Fruit fly (Drosophila melanogaster) whole organism, embryonic: ENCODE data around the gene CG10165.

Experiments used
- Ada2b ChIP-seq: fragments of 200-800 bp; sonication (Bioruptor generic); IDR thresholded peaks from 2 replicates; pipeline ENCODE4 v1.3.6; 2022; ENCODE audit warnings: missing biosample characterization, missing genetic modification characterization
- BtbVII ChIP-seq: fragments of 200-800 bp; sonication (Bioruptor generic); optimal IDR thresholded peaks from 3 replicates; lab custom pipeline; 2017; ENCODE audit warnings: missing biosample characterization, mild to moderate bottlenecking, missing genetic modification characterization
- Bteb2 ChIP-seq: fragments of 200-800 bp; sonication (Bioruptor generic); optimal IDR thresholded peaks from 2 replicates; lab custom pipeline; 2016; ENCODE audit warnings: missing biosample characterization, missing genetic modification characterization
- CG10565 ChIP-seq: fragments of 200-800 bp; sonication (Bioruptor generic); optimal IDR thresholded peaks from 3 replicates; lab custom pipeline; 2016; ENCODE audit warnings: missing biosample characterization, mild to moderate bottlenecking, missing genetic modification characterization
- CG11560 ChIP-seq: fragments of 200-800 bp; sonication (Bioruptor generic); IDR thresholded peaks from 3 replicates; pipeline ENCODE4 v1.3.6; 2022; ENCODE audit warnings: missing biosample characterization, missing genetic modification characterization
- CG12299 ChIP-seq: fragments of 200-800 bp; sonication (Bioruptor generic); optimal IDR thresholded peaks from 2 replicates; lab custom pipeline; 2018; ENCODE audit warnings: missing biosample characterization, mild to moderate bottlenecking, missing genetic modification characterization
- CG12769 ChIP-seq: fragments of 200-800 bp; sonication (Bioruptor generic); optimal IDR thresholded peaks from 2 replicates; lab custom pipeline; 2019; ENCODE audit warnings: missing biosample characterization, mild to moderate bottlenecking, missing genetic modification characterization, moderate library complexity
- CG13296 ChIP-seq: fragments of 200-800 bp; sonication (Bioruptor generic); optimal IDR thresholded peaks from 3 replicates; lab custom pipeline; 2018; ENCODE audit warnings: missing biosample characterization, mild to moderate bottlenecking, missing genetic modification characterization
- CG13894 ChIP-seq: fragments of 200-800 bp; sonication (Bioruptor generic); optimal IDR thresholded peaks from 3 replicates; lab custom pipeline; 2018; ENCODE audit warnings: missing biosample characterization, mild to moderate bottlenecking, missing genetic modification characterization, moderate library complexity
- CG15269 ChIP-seq: fragments of 200-800 bp; sonication (Bioruptor generic); optimal IDR thresholded peaks from 2 replicates; lab custom pipeline; 2018; ENCODE audit warnings: missing biosample characterization, mild to moderate bottlenecking, missing genetic modification characterization, moderate library complexity
- CG15696 ChIP-seq: fragments of 200-800 bp; sonication (Bioruptor generic); optimal IDR thresholded peaks from 2 replicates; lab custom pipeline; 2019; ENCODE audit warnings: missing biosample characterization, mild to moderate bottlenecking, missing genetic modification characterization, moderate library complexity
- CG16779 ChIP-seq: fragments of 200-800 bp; sonication (Bioruptor generic); IDR thresholded peaks from 2 replicates; pipeline ENCODE4 v1.3.6; 2022; ENCODE audit warnings: missing biosample characterization, missing genetic modification characterization
- CG32767 ChIP-seq: fragments of 200-800 bp; sonication (Bioruptor generic); IDR thresholded peaks from 2 replicates; pipeline ENCODE4 v1.3.6; 2022; ENCODE audit warnings: missing biosample characterization, missing genetic modification characterization
- CG32772 ChIP-seq: fragments of 200-800 bp; sonication (Bioruptor generic); IDR thresholded peaks from 2 replicates; pipeline ENCODE4 v1.3.6; 2022; ENCODE audit warnings: missing biosample characterization, missing genetic modification characterization
- CG3726 ChIP-seq: fragments of 200-800 bp; sonication (Bioruptor generic); IDR thresholded peaks from 3 replicates; pipeline ENCODE4, ENCODE4 v1.3.6; 2022; ENCODE audit warnings: missing biosample characterization, missing genetic modification characterization
- CG4282 ChIP-seq: fragments of 200-800 bp; sonication (Bioruptor generic); optimal IDR thresholded peaks from 2 replicates; lab custom pipeline; 2016; ENCODE audit warnings: missing biosample characterization, missing genetic modification characterization
- CG43689 ChIP-seq: fragments of 200-800 bp; sonication (Bioruptor generic); IDR thresholded peaks from 2 replicates; pipeline ENCODE4 v1.3.6; 2022; ENCODE audit warnings: missing biosample characterization, missing genetic modification characterization
- CG4404 ChIP-seq: fragments of 200-800 bp; sonication (Bioruptor generic); IDR thresholded peaks from 2 replicates; pipeline ENCODE4 v1.3.6; 2022; ENCODE audit warnings: missing biosample characterization, missing genetic modification characterization
- CG4424 ChIP-seq: fragments of 200-800 bp; sonication (Bioruptor generic); optimal IDR thresholded peaks from 3 replicates; lab custom pipeline; 2016; ENCODE audit warnings: missing biosample characterization, missing genetic modification characterization
- CG4707 ChIP-seq: fragments of 200-800 bp; sonication (Bioruptor generic); optimal IDR thresholded peaks from 2 replicates; lab custom pipeline; 2018; ENCODE audit warnings: missing biosample characterization, mild to moderate bottlenecking, missing genetic modification characterization, moderate library complexity
- CG6765 ChIP-seq: fragments of 200-800 bp; sonication (Bioruptor generic); optimal IDR thresholded peaks from 3 replicates; lab custom pipeline; 2017; ENCODE audit warnings: missing biosample characterization, mild to moderate bottlenecking, missing genetic modification characterization
- CG6854 ChIP-seq: fragments of 200-800 bp; sonication (Bioruptor generic); optimal IDR thresholded peaks from 3 replicates; lab custom pipeline; 2017; ENCODE audit warnings: missing biosample characterization, mild to moderate bottlenecking, missing genetic modification characterization
- CG8089 ChIP-seq: fragments of 200-800 bp; sonication (Bioruptor generic); optimal IDR thresholded peaks from 3 replicates; lab custom pipeline; 2016; ENCODE audit warnings: missing biosample characterization, missing genetic modification characterization
- CG8478 ChIP-seq: fragments of >200 bp; optimal IDR thresholded peaks from 2 replicates; lab custom pipeline; 2018
- CG8765 ChIP-seq: fragments of 200-800 bp; sonication (Bioruptor generic); IDR thresholded peaks from 2 replicates; pipeline ENCODE4 v1.3.6; 2022; ENCODE audit warnings: missing biosample characterization, missing genetic modification characterization
- CG8924 ChIP-seq: fragments of 200-800 bp; optimal IDR thresholded peaks from 3 replicates; lab custom pipeline; 2019; ENCODE audit warnings: missing biosample characterization, mild to moderate bottlenecking, missing genetic modification characterization, moderate library complexity
- D ChIP-seq, 2 experiments: fragments of 200-800 bp in 1 of 2; fragments of >200 bp in 1 of 2; sonication (Bioruptor generic) in 1 of 2; optimal IDR thresholded peaks; 2 replicates in 1 of 2; 3 replicates in 1 of 2; lab custom pipeline; 2017; ENCODE audit warnings: mild to moderate bottlenecking in 1 of 2, missing biosample characterization in 1 of 2, missing genetic modification characterization in 1 of 2, missing genetic modification reagents in 1 of 2
- Dad ChIP-seq: fragments of 200-800 bp; sonication (Bioruptor generic); optimal IDR thresholded peaks from 3 replicates; lab custom pipeline; 2016; ENCODE audit warnings: missing biosample characterization, missing genetic modification characterization
- Dp ChIP-seq: fragments of 200-800 bp; sonication (Bioruptor generic); optimal IDR thresholded peaks from 2 replicates; lab custom pipeline; 2018; ENCODE audit warnings: missing biosample characterization, mild to moderate bottlenecking, missing genetic modification characterization, moderate library complexity
- HLHmδ ChIP-seq: fragments of 200-800 bp; sonication (Bioruptor generic); optimal IDR thresholded peaks from 2 replicates; lab custom pipeline; 2018; ENCODE audit warnings: missing biosample characterization, mild to moderate bottlenecking, missing genetic modification characterization, moderate library complexity
- Meics ChIP-seq: fragments of 200-800 bp; sonication (Bioruptor generic); optimal IDR thresholded peaks from 2 replicates; lab custom pipeline; 2017; ENCODE audit warnings: missing biosample characterization, mild to moderate bottlenecking, missing genetic modification characterization
- NC2β ChIP-seq: fragments of 200-800 bp; sonication (Bioruptor generic); optimal IDR thresholded peaks from 2 replicates; lab custom pipeline; 2016; ENCODE audit warnings: missing biosample characterization, missing genetic modification characterization
- Pdp1 ChIP-seq, 2 experiments: fragments of 200-800 bp; sonication (Bioruptor generic); optimal IDR thresholded peaks; 3 replicates each; lab custom pipeline; 2016; ENCODE audit warnings: missing biosample characterization in 2 of 2, missing genetic modification characterization in 2 of 2, mild to moderate bottlenecking in 1 of 2, moderate library complexity in 1 of 2
- Side ChIP-seq: fragments of 200-800 bp; sonication (Bioruptor generic); optimal IDR thresholded peaks from 2 replicates; lab custom pipeline; 2016; ENCODE audit warnings: missing biosample characterization, missing genetic modification characterization
- ac ChIP-seq: fragments of 200-800 bp; sonication (Bioruptor generic); optimal IDR thresholded peaks from 3 replicates; lab custom pipeline; 2017; ENCODE audit warnings: missing biosample characterization, mild to moderate bottlenecking, missing genetic modification characterization
- ase ChIP-seq: fragments of 200-800 bp; sonication (Bioruptor generic); IDR thresholded peaks from 3 replicates; pipeline ENCODE4 v1.3.6; 2022; ENCODE audit warnings: missing biosample characterization, missing genetic modification characterization
- cato ChIP-seq: fragments of 200-800 bp; sonication (Bioruptor generic); optimal IDR thresholded peaks from 2 replicates; lab custom pipeline; 2016; ENCODE audit warnings: missing biosample characterization, missing genetic modification characterization, borderline replicate concordance
- emc ChIP-seq: fragments of 200-800 bp; sonication (Bioruptor generic); optimal IDR thresholded peaks from 2 replicates; lab custom pipeline; 2016; ENCODE audit warnings: missing biosample characterization, missing genetic modification characterization
- hb ChIP-seq: fragments of 200-800 bp; sonication (Bioruptor generic); IDR thresholded peaks from 3 replicates; pipeline ENCODE4 v1.3.6; 2022; ENCODE audit warnings: missing biosample characterization, missing genetic modification characterization; ENCODE audit not compliant: partially characterized antibody
- jumu ChIP-seq: fragments of 200-800 bp; sonication (Bioruptor generic); optimal IDR thresholded peaks from 3 replicates; lab custom pipeline; 2016; ENCODE audit warnings: missing biosample characterization, missing genetic modification characterization
- lilli ChIP-seq: fragments of 200-800 bp; sonication (Bioruptor generic); optimal IDR thresholded peaks from 3 replicates; lab custom pipeline; 2016; ENCODE audit warnings: missing biosample characterization, missing genetic modification characterization
- oc ChIP-seq: fragments of 200-800 bp; sonication (Bioruptor generic); optimal IDR thresholded peaks from 2 replicates; lab custom pipeline; 2018; ENCODE audit warnings: missing biosample characterization, mild to moderate bottlenecking, missing genetic modification characterization, moderate library complexity
- otp ChIP-seq: fragments of 200-800 bp; sonication (Bioruptor generic); IDR thresholded peaks from 3 replicates; pipeline ENCODE4, ENCODE4 v1.3.6; 2022; ENCODE audit warnings: missing biosample characterization, missing genetic modification characterization
- ranshi ChIP-seq: fragments of 200-800 bp; sonication (Bioruptor generic); IDR thresholded peaks from 2 replicates; pipeline ENCODE4 v1.3.6; 2022; ENCODE audit warnings: missing biosample characterization, missing genetic modification characterization
- schlank ChIP-seq: fragments of 200-800 bp; sonication (Bioruptor generic); optimal IDR thresholded peaks from 2 replicates; lab custom pipeline; 2018; ENCODE audit warnings: missing biosample characterization, mild to moderate bottlenecking, missing genetic modification characterization
- sima ChIP-seq: fragments of 200-800 bp; sonication (Bioruptor generic); optimal IDR thresholded peaks from 2 replicates; lab custom pipeline; 2016; ENCODE audit warnings: missing biosample characterization, missing genetic modification characterization
- slbo ChIP-seq: fragments of 200-800 bp; sonication (Bioruptor generic); IDR thresholded peaks from 2 replicates; pipeline ENCODE4 v1.3.6; 2022; ENCODE audit warnings: missing biosample characterization, missing genetic modification characterization
- sug ChIP-seq: fragments of 200-800 bp; optimal IDR thresholded peaks from 2 replicates; lab custom pipeline; 2019; ENCODE audit warnings: missing biosample characterization, mild to moderate bottlenecking, missing genetic modification characterization, moderate library complexity
- tin ChIP-seq: fragments of 200-800 bp; sonication (Bioruptor generic); optimal IDR thresholded peaks from 3 replicates; lab custom pipeline; 2016; ENCODE audit warnings: missing biosample characterization, missing genetic modification characterization
- unc-4 ChIP-seq: fragments of 200-800 bp; sonication (Bioruptor generic); IDR thresholded peaks from 2 replicates; pipeline ENCODE4 v1.3.6; 2022; ENCODE audit warnings: missing biosample characterization, missing genetic modification characterization; ENCODE audit not compliant: partially characterized antibody
- wor ChIP-seq: fragments of 200-800 bp; sonication (Bioruptor generic); IDR thresholded peaks from 2 replicates; pipeline ENCODE4 v1.3.6; 2022; ENCODE audit warnings: missing biosample characterization, missing genetic modification characterization

CG10165 gene

dm6 chr2L:19576299-19576971 is 46.3 kb upstream of the CG10165 start (continued):
- no peak for TF ChIP-seq CG15269
- no peak for TF ChIP-seq CG10565 (GFP tag; lab: Kevin White, UChicago)
- TF ChIP-seq CG13894 (tag; lab: Kevin White, UChicago), result no peak
- TF ChIP-seq tin, result no peak
- TF ChIP-seq CG8765 (GFP tag; lab: Robert Waterston, UW), result no peak
- TF ChIP-seq CG4424, result no peak
- no peak for TF ChIP-seq CG8089 (GFP tag; lab: Kevin White, UChicago)
- no peak for TF ChIP-seq slbo (GFP tag; lab: Robert Waterston, UW)
- no peak for TF ChIP-seq wor
- no peak for TF ChIP-seq ase (GFP tag; lab: Robert Waterston, UW)
- no peak for TF ChIP-seq cato (GFP tag; lab: Kevin White, UChicago)
- TF ChIP-seq CG15696 (tag; lab: Kevin White, UChicago), result no peak
- no peak for TF ChIP-seq CG16779 (GFP tag; lab: Robert Waterston, UW)
- TF ChIP-seq Bteb2, result no peak
- TF ChIP-seq Dp, result no peak
- TF ChIP-seq HLHmδ (GFP tag; lab: Kevin White, UChicago), result peak; percentile 17
- no peak for TF ChIP-seq CG12769
- no peak for TF ChIP-seq jumu
- no peak for TF ChIP-seq CG32772 (GFP tag; lab: Robert Waterston, UW)
- no peak for TF ChIP-seq lilli (GFP tag; lab: Kevin White, UChicago)
- TF ChIP-seq CG3726 (GFP tag; lab: Robert Waterston, UW), result no peak
- TF ChIP-seq CG8924 (tag; lab: Kevin White, UChicago), result peak; percentile 55
- TF ChIP-seq Ada2b, result no peak
- peak; percentile 2 for TF ChIP-seq CG4282
- no peak for TF ChIP-seq ranshi (GFP tag; lab: Robert Waterston, UW)
- TF ChIP-seq Meics (GFP tag; lab: Kevin White, UChicago), result no peak
- peak in 1 of 2 experiments; percentile 91 for TF ChIP-seq Pdp1 (GFP tag; optimal IDR thresholded peaks at IDR 0.05; lab: Kevin White, UChicago)
- TF ChIP-seq otp (GFP tag; lab: Robert Waterston, UW), result no peak
- TF ChIP-seq CG6765 (GFP tag; lab: Kevin White, UChicago), result no peak
- no peak for TF ChIP-seq CG43689 (GFP tag; lab: Robert Waterston, UW)
- peak; percentile 49 for TF ChIP-seq BtbVII (GFP tag; lab: Kevin White, UChicago)
- TF ChIP-seq Dad, result no peak
- no peak for TF ChIP-seq Side (GFP tag; lab: Kevin White, UChicago)
- TF ChIP-seq schlank (tag; lab: Kevin White, UChicago), result no peak
- no peak for TF ChIP-seq CG6854
- TF ChIP-seq sug (tag; lab: Kevin White, UChicago), result no peak
- TF ChIP-seq CG11560, result no peak
- no peak for TF ChIP-seq sima (GFP tag; lab: Kevin White, UChicago)
- TF ChIP-seq CG12299 (tag; lab: Kevin White, UChicago), result no peak
- TF ChIP-seq CG13296 (GFP tag; lab: Kevin White, UChicago), result peak; percentile 61
- no peak for TF ChIP-seq emc (GFP tag; lab: Kevin White, UChicago)
- TF ChIP-seq CG4404 (GFP tag; lab: Robert Waterston, UW), result no peak
- TF ChIP-seq oc (tag; lab: Kevin White, UChicago), result no peak
- no peak for TF ChIP-seq hb (GFP tag; lab: Robert Waterston, UW)
- TF ChIP-seq unc-4 (GFP tag; lab: Robert Waterston, UW), result 0 out of 2 replicates have a peak, but pooled peaks have one; percentile 23
- TF ChIP-seq NC2β (GFP tag; lab: Kevin White, UChicago), result no peak
- peak; percentile 42 for TF ChIP-seq CG8478
- no peak for TF ChIP-seq D (optimal IDR thresholded peaks at IDR 0.05; lab: Kevin White, UChicago)
- TF ChIP-seq D (GFP tag; optimal IDR thresholded peaks at IDR 0.05; lab: Kevin White, UChicago), result no peak
- TF ChIP-seq CG4707 (GFP tag; lab: Kevin White, UChicago), result no peak
- peak; percentile 40 for TF ChIP-seq ac (GFP tag; lab: Kevin White, UChicago)
- peak; percentile 68 for TF ChIP-seq CG32767
